Worm (Caenorhabditis elegans) whole organism, early embryonic: ENCODE measurements around the gene B0244.15.

Source experiments
- ama-1 ChIP-seq: fragments of 150-350 bp; optimal IDR thresholded peaks from 2 replicates; lab custom pipeline; 2014
- flt-1 ChIP-seq: fragments of 200-800 bp; sonication (Bioruptor generic); IDR thresholded peaks from 2 replicates; pipeline ENCODE4 v1.3.6; 2022; ENCODE audit warnings: missing genetic modification characterization, missing compliant biosample characterization

- no peak for TF ChIP-seq flt-1
- no peak for TF ChIP-seq ama-1
Observed at ce11 chrIII:5720266-5721019, 22.7 kb upstream of the B0244.15 start.
